Fruit fly (Drosophila melanogaster): ENCODE results near the gene Dhc16F.

Dhc16F gene

DNA sequence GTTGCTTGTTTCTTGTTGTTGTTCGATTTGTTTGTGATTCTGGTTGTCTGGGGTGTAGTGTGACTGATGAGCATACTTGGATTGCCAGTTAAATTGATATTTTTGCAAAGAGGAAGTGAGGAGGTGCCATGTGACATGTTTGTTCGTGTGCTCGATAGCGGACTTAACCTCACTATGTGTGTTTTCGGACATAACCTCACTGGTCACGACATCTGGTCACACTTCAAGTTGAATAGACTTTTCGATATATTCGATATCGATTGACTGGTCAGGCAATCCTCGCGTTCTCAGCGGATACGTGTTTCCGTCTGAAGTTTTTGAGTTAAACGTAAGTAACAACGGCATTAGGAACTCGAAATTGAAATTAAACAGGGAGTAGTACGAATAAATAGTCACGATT is 44.4 kb downstream of the Dhc16F start:
- TF ChIP-seq CG5204 (GFP tag; optimal IDR thresholded peaks at IDR 0.05) (no peak), Hr96 (GFP tag; optimal IDR thresholded peaks at IDR 0.05) (no peak)

dm6 chrX:18114770-18115169 is 50.5 kb downstream of the Dhc16F start:
- TF ChIP-seq CG12768 (GFP tag; optimal IDR thresholded peaks at IDR 0.05) = no peak
- no peak for TF ChIP-seq CG7045 (GFP tag; optimal IDR thresholded peaks at IDR 0.05)
- TF ChIP-seq CG11617 (GFP tag; optimal IDR thresholded peaks at IDR 0.05) = no peak
- TF ChIP-seq cnc (optimal IDR thresholded peaks at IDR 0.05) = no peak
- no peak for TF ChIP-seq tj (GFP tag; optimal IDR thresholded peaks at IDR 0.05)
- no peak for TF ChIP-seq Hr96 (GFP tag; optimal IDR thresholded peaks at IDR 0.05)
- TF ChIP-seq toe (GFP tag; optimal IDR thresholded peaks at IDR 0.05) = no peak
- no peak for TF ChIP-seq pad (GFP tag; optimal IDR thresholded peaks at IDR 0.05)
- TF ChIP-seq CG5204 (GFP tag; optimal IDR thresholded peaks at IDR 0.05) = no peak
- TF ChIP-seq cic (GFP tag; optimal IDR thresholded peaks at IDR 0.05) = no peak
- no peak for TF ChIP-seq Mnt (GFP tag; optimal IDR thresholded peaks at IDR 0.05)
- TF ChIP-seq bab1 (GFP tag; optimal IDR thresholded peaks at IDR 0.05) = no peak
- TF ChIP-seq Clk (GFP tag; optimal IDR thresholded peaks at IDR 0.05) = no peak
- no peak for TF ChIP-seq CG7101 (tag; optimal IDR thresholded peaks at IDR 0.05)
- no peak for TF ChIP-seq Crg-1 (GFP tag; optimal IDR thresholded peaks at IDR 0.05)
- no peak for TF ChIP-seq CG1620 (GFP tag; optimal IDR thresholded peaks at IDR 0.05)
- no peak for TF ChIP-seq CG33017 (tag; optimal IDR thresholded peaks at IDR 0.05)
- no peak for TF ChIP-seq CG14711 (tag; optimal IDR thresholded peaks at IDR 0.05)
- TF ChIP-seq kay (GFP tag; ENCODE audit: borderline replicate concordance) = no peak
- no peak for TF ChIP-seq ovo (GFP tag; optimal IDR thresholded peaks at IDR 0.05)

dm6 chrX:18116811-18117383 is 52.6 kb downstream of the Dhc16F start, which contains the start of gene wupA:
Gene wupA (minus strand): TSS chrX:18116922.
- TF ChIP-seq kay (GFP tag; ENCODE audit: borderline replicate concordance) (peak; percentile 9), CG33017 (tag; optimal IDR thresholded peaks at IDR 0.05) (no peak)

DNA sequence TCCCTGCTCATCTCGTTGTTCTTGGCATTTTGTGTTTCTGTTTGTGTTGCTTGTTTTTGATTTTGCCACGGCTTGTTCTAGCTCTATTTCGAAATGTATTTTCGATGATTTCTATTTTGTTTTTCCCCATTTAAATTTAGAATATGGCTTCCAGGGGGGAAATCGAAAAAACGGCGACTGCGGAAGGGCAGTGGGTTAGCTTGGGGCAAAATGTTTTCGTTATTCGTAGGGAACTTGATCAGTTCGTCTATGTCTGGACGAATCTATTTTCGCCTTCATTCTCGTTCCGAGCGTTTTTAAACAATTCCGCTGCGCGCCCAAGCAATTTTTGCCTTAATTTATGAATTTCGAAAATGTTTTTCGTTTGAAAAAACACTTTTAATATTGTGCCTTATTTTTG is 54.2 kb downstream of the Dhc16F start:
- TF ChIP-seq CG14711 (tag; optimal IDR thresholded peaks at IDR 0.05) = no peak
- TF ChIP-seq bab1 (GFP tag; optimal IDR thresholded peaks at IDR 0.05) = no peak
- no peak for TF ChIP-seq Clk (GFP tag; optimal IDR thresholded peaks at IDR 0.05)
- TF ChIP-seq cnc (optimal IDR thresholded peaks at IDR 0.05) = no peak
- TF ChIP-seq Hr96 (GFP tag; optimal IDR thresholded peaks at IDR 0.05) = no peak
- TF ChIP-seq CG5204 (GFP tag; optimal IDR thresholded peaks at IDR 0.05) = no peak
- no peak for TF ChIP-seq ovo (GFP tag; optimal IDR thresholded peaks at IDR 0.05)
- TF ChIP-seq CG33017 (tag; optimal IDR thresholded peaks at IDR 0.05) = no peak
- TF ChIP-seq CG1620 (GFP tag; optimal IDR thresholded peaks at IDR 0.05) = no peak
- no peak for TF ChIP-seq CG7101 (tag; optimal IDR thresholded peaks at IDR 0.05)

DNA sequence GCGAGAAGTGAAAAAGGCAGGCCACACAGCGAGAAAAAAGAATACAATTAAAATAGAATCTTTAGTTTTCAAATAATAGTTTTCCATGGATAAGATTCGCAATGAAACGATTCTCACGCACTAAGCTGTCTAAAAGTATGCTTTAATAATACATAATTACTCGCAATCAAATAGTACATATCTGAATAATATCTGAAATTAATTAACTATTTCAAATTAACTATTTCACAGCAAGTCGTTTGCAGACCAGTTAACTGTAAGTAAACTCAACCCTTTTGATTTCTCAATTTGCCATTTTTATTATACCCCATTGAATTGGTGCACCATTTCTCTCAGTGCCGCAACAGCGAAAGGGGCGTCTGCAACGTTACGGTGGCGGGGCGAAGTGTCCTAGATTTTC is 61.2 kb downstream of the Dhc16F start:
- no peak for TF ChIP-seq toe (GFP tag; optimal IDR thresholded peaks at IDR 0.05)
- TF ChIP-seq CG11617 (GFP tag; optimal IDR thresholded peaks at IDR 0.05) = no peak
- TF ChIP-seq cnc (optimal IDR thresholded peaks at IDR 0.05) = no peak
- no peak for TF ChIP-seq CG1620 (GFP tag; optimal IDR thresholded peaks at IDR 0.05)
- no peak for TF ChIP-seq tj (GFP tag; optimal IDR thresholded peaks at IDR 0.05)
- no peak for TF ChIP-seq Crg-1 (GFP tag; optimal IDR thresholded peaks at IDR 0.05)
- TF ChIP-seq cic (GFP tag; optimal IDR thresholded peaks at IDR 0.05) = no peak
- no peak for TF ChIP-seq ovo (GFP tag; optimal IDR thresholded peaks at IDR 0.05)
- no peak for TF ChIP-seq CG5204 (GFP tag; optimal IDR thresholded peaks at IDR 0.05)
- no peak for TF ChIP-seq CG7045 (GFP tag; optimal IDR thresholded peaks at IDR 0.05)
- TF ChIP-seq CG33017 (tag; optimal IDR thresholded peaks at IDR 0.05) = no peak
- no peak for TF ChIP-seq CG12768 (GFP tag; optimal IDR thresholded peaks at IDR 0.05)
- TF ChIP-seq CG14711 (tag; optimal IDR thresholded peaks at IDR 0.05) = no peak
- no peak for TF ChIP-seq Mnt (GFP tag; optimal IDR thresholded peaks at IDR 0.05)
- TF ChIP-seq Clk (GFP tag; optimal IDR thresholded peaks at IDR 0.05) = no peak
- no peak for TF ChIP-seq pad (GFP tag; optimal IDR thresholded peaks at IDR 0.05)

Measured in whole organism, adult.